Fruit fly (Drosophila melanogaster): ENCODE data around the gene CG8369.

CG8369 gene

dm6 chr3R:8860126-8861059 is 38.6 kb downstream of the CG8369 start:
- TF ChIP-seq ttk (optimal IDR thresholded peaks at IDR 0.05) (no peak), psq (optimal IDR thresholded peaks at IDR 0.05) (no peak), h (optimal IDR thresholded peaks at IDR 0.05) (no peak), insv (optimal IDR thresholded peaks at IDR 0.05) (no peak), Myc (optimal IDR thresholded peaks at IDR 0.05) (no peak)

dm6 chr3R:8861671-8862070 is 39.9 kb downstream of the CG8369 start:
- TF ChIP-seq ttk (optimal IDR thresholded peaks at IDR 0.05) (no peak), Sin3A (optimal IDR thresholded peaks at IDR 0.05) (no peak), h (optimal IDR thresholded peaks at IDR 0.05) (no peak), psq (optimal IDR thresholded peaks at IDR 0.05) (no peak), insv (optimal IDR thresholded peaks at IDR 0.05) (no peak), Myc (optimal IDR thresholded peaks at IDR 0.05) (no peak)

dm6 chr3R:8862208-8862607 is 40.4 kb downstream of the CG8369 start:
- TF ChIP-seq Myc (optimal IDR thresholded peaks at IDR 0.05) = no peak
- no peak for TF ChIP-seq psq (optimal IDR thresholded peaks at IDR 0.05)
- TF ChIP-seq h (optimal IDR thresholded peaks at IDR 0.05) = no peak
- no peak for TF ChIP-seq insv (optimal IDR thresholded peaks at IDR 0.05)
- TF ChIP-seq ttk (optimal IDR thresholded peaks at IDR 0.05) = no peak
- TF ChIP-seq Sin3A (optimal IDR thresholded peaks at IDR 0.05) = no peak

- TF ChIP-seq insv (optimal IDR thresholded peaks at IDR 0.05) (no peak), ttk (optimal IDR thresholded peaks at IDR 0.05) (no peak), Sin3A (optimal IDR thresholded peaks at IDR 0.05) (no peak), Myc (optimal IDR thresholded peaks at IDR 0.05) (no peak), psq (optimal IDR thresholded peaks at IDR 0.05) (no peak), h (optimal IDR thresholded peaks at IDR 0.05) (no peak)
Observed at dm6 chr3R:8862662-8863082, 40.9 kb downstream of the CG8369 start.

- no peak for TF ChIP-seq insv (optimal IDR thresholded peaks at IDR 0.05)
- no peak for TF ChIP-seq psq (optimal IDR thresholded peaks at IDR 0.05)
Observed at dm6 chr3R:8863094-8863865, 41.5 kb downstream of the CG8369 start.

dm6 chr3R:8865031-8865430 is 43.2 kb downstream of the CG8369 start:
- TF ChIP-seq psq (optimal IDR thresholded peaks at IDR 0.05) (no peak), h (optimal IDR thresholded peaks at IDR 0.05) (no peak), insv (optimal IDR thresholded peaks at IDR 0.05) (no peak), Sin3A (optimal IDR thresholded peaks at IDR 0.05) (no peak), ttk (optimal IDR thresholded peaks at IDR 0.05) (no peak), Myc (optimal IDR thresholded peaks at IDR 0.05) (no peak)

- no peak for TF ChIP-seq Sin3A (optimal IDR thresholded peaks at IDR 0.05)
Observed at dm6 chr3R:8867325-8868104, 45.7 kb downstream of the CG8369 start.

Data from Kc167 (cell line).